Worm (Caenorhabditis elegans): ENCODE data around the gene F42D1.4.

- TF ChIP-seq sea-1 (GFP tag; conservative IDR thresholded peaks at IDR 0.05): no peak
- no peak for TF ChIP-seq ceh-36 (tag; optimal IDR thresholded peaks at IDR 0.05)
Observed at ce11 chrX:14844481-14844880, 37.4 kb downstream of the F42D1.4 start.
